Fruit fly (Drosophila melanogaster) whole organism, embryonic: ENCODE data around the gene CG31525.
A peak's percentile ranks its signal among the peaks of the same experiment; 100 is the strongest.

ENCODE experiments used
- ATbp ChIP-seq: fragments of 200-800 bp; sonication (Bioruptor generic); optimal IDR thresholded peaks from 2 replicates; lab custom pipeline; 2017; ENCODE audit warnings: missing biosample characterization, mild to moderate bottlenecking, missing genetic modification characterization, missing genetic modification reagents
- CG10366 ChIP-seq: fragments of 200-800 bp; sonication (Bioruptor generic); IDR thresholded peaks from 2 replicates; pipeline ENCODE4 v1.3.6; 2022; ENCODE audit warnings: missing biosample characterization, missing genetic modification characterization
- CG14965 ChIP-seq: fragments of 200-800 bp; sonication (Bioruptor generic); optimal IDR thresholded peaks from 2 replicates; lab custom pipeline; 2016; ENCODE audit warnings: missing biosample characterization, missing genetic modification characterization, borderline replicate concordance
- CG17186 ChIP-seq: fragments of 200-800 bp; sonication (Bioruptor generic); optimal IDR thresholded peaks from 3 replicates; lab custom pipeline; 2017; ENCODE audit warnings: missing biosample characterization, missing genetic modification reagents, missing genetic modification characterization
- CG18011 ChIP-seq: fragments of 200-800 bp; sonication (Bioruptor generic); optimal IDR thresholded peaks from 2 replicates; lab custom pipeline; 2017; ENCODE audit warnings: missing biosample characterization, missing genetic modification characterization, mild to moderate bottlenecking, moderate library complexity, missing genotype
- CG18262 ChIP-seq: fragments of 200-800 bp; optimal IDR thresholded peaks from 3 replicates; lab custom pipeline; 2019; ENCODE audit warnings: missing biosample characterization, mild to moderate bottlenecking, missing genetic modification characterization, moderate library complexity
- CG2199 ChIP-seq: fragments of 200-800 bp; sonication (Bioruptor generic); IDR thresholded peaks from 3 replicates; pipeline ENCODE4 v1.3.6; 2022; ENCODE audit warnings: missing biosample characterization, missing genetic modification characterization
- CG30403 ChIP-seq: fragments of 200-800 bp; sonication (Bioruptor generic); optimal IDR thresholded peaks from 3 replicates; lab custom pipeline; 2016; ENCODE audit warnings: missing biosample characterization, missing genetic modification characterization
- CG30431 ChIP-seq: fragments of 200-800 bp; sonication (Bioruptor generic); optimal IDR thresholded peaks from 2 replicates; lab custom pipeline; 2017; ENCODE audit warnings: missing biosample characterization, missing genetic modification characterization
- CG4820 ChIP-seq: fragments of 200-800 bp; sonication (Bioruptor generic); optimal IDR thresholded peaks from 3 replicates; lab custom pipeline; 2016; ENCODE audit warnings: missing biosample characterization, missing genetic modification characterization
- CG7556 ChIP-seq: fragments of 200-800 bp; sonication (Bioruptor generic); optimal IDR thresholded peaks from 2 replicates; lab custom pipeline; 2017; ENCODE audit warnings: missing biosample characterization, mild to moderate bottlenecking, missing genetic modification characterization
- CG8290 ChIP-seq, 3 experiments: fragments of 200-800 bp; sonication (Bioruptor generic); optimal IDR thresholded peaks; 2 replicates each; lab custom pipeline; 2016 to 2019; ENCODE audit warnings: missing biosample characterization in 3 of 3, missing genetic modification characterization in 3 of 3, mild to moderate bottlenecking in 2 of 3, moderate library complexity in 1 of 3
- CG9609 ChIP-seq: fragments of 200-800 bp; sonication (Bioruptor generic); optimal IDR thresholded peaks from 3 replicates; lab custom pipeline; 2016; ENCODE audit warnings: missing biosample characterization, missing genetic modification characterization
- Chrac-16 ChIP-seq: fragments of 200-800 bp; sonication (Bioruptor generic); optimal IDR thresholded peaks from 3 replicates; lab custom pipeline; 2016; ENCODE audit warnings: missing biosample characterization, missing genetic modification characterization
- CoRest ChIP-seq: fragments of 200-800 bp; sonication (Bioruptor generic); optimal IDR thresholded peaks from 3 replicates; lab custom pipeline; 2018; ENCODE audit warnings: missing biosample characterization, mild to moderate bottlenecking, missing genetic modification characterization, moderate library complexity
- Dbx ChIP-seq: fragments of 200-800 bp; sonication (Bioruptor generic); IDR thresholded peaks from 3 replicates; pipeline ENCODE4 v1.3.6; 2022; ENCODE audit warnings: missing biosample characterization, missing genetic modification characterization
- Fer1 ChIP-seq: fragments of 200-800 bp; sonication (Bioruptor generic); optimal IDR thresholded peaks from 2 replicates; lab custom pipeline; 2017; ENCODE audit warnings: missing biosample characterization, mild to moderate bottlenecking, missing genetic modification characterization
- Jarid2 ChIP-seq: fragments of 200-800 bp; sonication (Bioruptor generic); optimal IDR thresholded peaks from 3 replicates; lab custom pipeline; 2017; ENCODE audit warnings: mild to moderate bottlenecking, missing biosample characterization, missing genetic modification reagents, missing genetic modification characterization
- Nf-YB ChIP-seq: fragments of 200-800 bp; sonication (Bioruptor generic); optimal IDR thresholded peaks from 3 replicates; lab custom pipeline; 2019; ENCODE audit warnings: missing biosample characterization, mild to moderate bottlenecking, missing genetic modification characterization, moderate library complexity
- Nf-YC ChIP-seq: fragments of 200-800 bp; optimal IDR thresholded peaks from 3 replicates; lab custom pipeline; 2019; ENCODE audit warnings: missing biosample characterization, mild to moderate bottlenecking, missing genetic modification characterization, moderate library complexity
- Ravus ChIP-seq: fragments of 200-800 bp; sonication (Bioruptor generic); IDR thresholded peaks from 2 replicates; pipeline ENCODE4 v1.3.6; 2022; ENCODE audit warnings: missing biosample characterization, missing genetic modification characterization
- Scr ChIP-seq: fragments of 200-800 bp; sonication (Bioruptor generic); IDR thresholded peaks from 2 replicates; pipeline ENCODE4 v1.3.6; 2022; ENCODE audit warnings: missing biosample characterization, missing genetic modification characterization; ENCODE audit not compliant: partially characterized antibody
- Six4 ChIP-seq: fragments of 200-800 bp; sonication (Bioruptor generic); optimal IDR thresholded peaks from 2 replicates; lab custom pipeline; 2016; ENCODE audit warnings: missing biosample characterization, missing genetic modification characterization
- Usf ChIP-seq: fragments of 200-800 bp; sonication (Bioruptor generic); optimal IDR thresholded peaks from 2 replicates; lab custom pipeline; 2017; ENCODE audit warnings: missing genotype, missing biosample characterization, missing genetic modification characterization
- Xrp1 ChIP-seq: fragments of 200-800 bp; sonication (Bioruptor generic); IDR thresholded peaks from 2 replicates; pipeline ENCODE4 v1.3.6; 2022; ENCODE audit warnings: missing biosample characterization, missing genetic modification characterization
- al ChIP-seq: fragments of 200-800 bp; sonication (Bioruptor generic); IDR thresholded peaks from 2 replicates; pipeline ENCODE4 v1.3.6; 2022; ENCODE audit warnings: missing biosample characterization, missing genetic modification characterization
- bbx ChIP-seq: fragments of 200-800 bp; sonication (Bioruptor generic); IDR thresholded peaks from 2 replicates; pipeline ENCODE4 v1.3.6; 2022; ENCODE audit warnings: missing biosample characterization, missing genetic modification characterization; ENCODE audit not compliant: partially characterized antibody
- bsh ChIP-seq, 2 experiments: fragments of 200-800 bp; sonication (Bioruptor generic); optimal IDR thresholded peaks; 2 replicates each; lab custom pipeline; 2017 to 2018; ENCODE audit warnings: mild to moderate bottlenecking in 2 of 2, missing biosample characterization in 2 of 2, missing genetic modification characterization in 2 of 2, moderate library complexity in 1 of 2
- chm ChIP-seq: fragments of 200-800 bp; sonication (Bioruptor generic); IDR thresholded peaks from 2 replicates; pipeline ENCODE4 v1.3.6; 2022; ENCODE audit warnings: missing biosample characterization, missing genetic modification characterization
- chn ChIP-seq: fragments of 200-800 bp; sonication (Bioruptor generic); optimal IDR thresholded peaks from 2 replicates; lab custom pipeline; 2016; ENCODE audit warnings: missing biosample characterization, missing genetic modification characterization
- crp ChIP-seq, 2 experiments: fragments of 200-800 bp; sonication (Bioruptor generic); optimal IDR thresholded peaks; 2 replicates in 1 of 2; 3 replicates in 1 of 2; lab custom pipeline; 2017; ENCODE audit warnings: missing biosample characterization in 2 of 2, missing genetic modification characterization in 2 of 2, mild to moderate bottlenecking in 1 of 2, moderate library complexity in 1 of 2
- dpn ChIP-seq, 2 experiments: fragments of 200-800 bp; sonication (Bioruptor generic); optimal IDR thresholded peaks; 3 replicates each; lab custom pipeline; 2016; ENCODE audit warnings: missing biosample characterization in 2 of 2, missing genetic modification characterization in 2 of 2
- dysf ChIP-seq: fragments of 200-800 bp; sonication (Bioruptor generic); IDR thresholded peaks from 3 replicates; pipeline ENCODE4 v1.3.6; 2022; ENCODE audit warnings: missing biosample characterization, missing genetic modification characterization
- emc ChIP-seq: fragments of 200-800 bp; sonication (Bioruptor generic); optimal IDR thresholded peaks from 2 replicates; lab custom pipeline; 2016; ENCODE audit warnings: missing biosample characterization, missing genetic modification characterization
- gfzf ChIP-seq: fragments of 200-800 bp; sonication (Bioruptor generic); optimal IDR thresholded peaks from 2 replicates; lab custom pipeline; 2016; ENCODE audit warnings: missing biosample characterization, mild to moderate bottlenecking, missing genetic modification characterization, moderate library complexity
- ind ChIP-seq: fragments of 200-800 bp; sonication (Bioruptor generic); optimal IDR thresholded peaks from 3 replicates; lab custom pipeline; 2016; ENCODE audit warnings: missing biosample characterization, missing genetic modification characterization
- insv ChIP-seq, 2 experiments: fragments of 200-800 bp; sonication (Bioruptor generic); optimal IDR thresholded peaks; 3 replicates each; lab custom pipeline; 2016 to 2018; ENCODE audit warnings: missing biosample characterization in 2 of 2, missing genetic modification characterization in 2 of 2
- jigr1 ChIP-seq: fragments of 200-800 bp; sonication (Bioruptor generic); IDR thresholded peaks from 3 replicates; pipeline ENCODE4 v1.3.6; 2022; ENCODE audit warnings: missing biosample characterization, missing genetic modification characterization
- jumu ChIP-seq: fragments of 200-800 bp; sonication (Bioruptor generic); optimal IDR thresholded peaks from 3 replicates; lab custom pipeline; 2016; ENCODE audit warnings: missing biosample characterization, missing genetic modification characterization
- kay ChIP-seq: fragments of 200-800 bp; sonication (Bioruptor generic); optimal IDR thresholded peaks from 2 replicates; lab custom pipeline; 2016; ENCODE audit warnings: missing biosample characterization, missing genetic modification characterization
- lmd ChIP-seq: fragments of 200-800 bp; sonication (Bioruptor generic); IDR thresholded peaks from 2 replicates; pipeline ENCODE4 v1.3.6; 2022; ENCODE audit warnings: missing biosample characterization, missing genetic modification characterization
- mam ChIP-seq: fragments of 200-800 bp; sonication (Bioruptor generic); optimal IDR thresholded peaks from 3 replicates; lab custom pipeline; 2016; ENCODE audit warnings: missing biosample characterization, missing genetic modification characterization
- onecut ChIP-seq: fragments of 200-800 bp; sonication (Bioruptor generic); IDR thresholded peaks from 2 replicates; pipeline ENCODE4 v1.3.6; 2022; ENCODE audit warnings: missing biosample characterization, missing genetic modification characterization
- phol ChIP-seq: fragments of 200-800 bp; sonication (Bioruptor generic); optimal IDR thresholded peaks from 3 replicates; lab custom pipeline; 2018; ENCODE audit warnings: missing biosample characterization, mild to moderate bottlenecking, missing genetic modification characterization, moderate library complexity
- slbo ChIP-seq: fragments of 200-800 bp; sonication (Bioruptor generic); IDR thresholded peaks from 2 replicates; pipeline ENCODE4 v1.3.6; 2022; ENCODE audit warnings: missing biosample characterization, missing genetic modification characterization
- sqz ChIP-seq: fragments of 200-800 bp; sonication (Bioruptor generic); optimal IDR thresholded peaks from 3 replicates; lab custom pipeline; 2018; ENCODE audit warnings: missing biosample characterization, mild to moderate bottlenecking, missing genetic modification characterization
- trem ChIP-seq: fragments of 200-800 bp; optimal IDR thresholded peaks from 3 replicates; lab custom pipeline; 2019; ENCODE audit warnings: missing biosample characterization, mild to moderate bottlenecking, missing genetic modification characterization, moderate library complexity
- wek ChIP-seq: fragments of 200-800 bp; sonication (Bioruptor generic); optimal IDR thresholded peaks from 3 replicates; lab custom pipeline; 2018; ENCODE audit warnings: missing biosample characterization, mild to moderate bottlenecking, missing genetic modification characterization, moderate library complexity
- zen ChIP-seq: fragments of 200-800 bp; sonication (Bioruptor generic); optimal IDR thresholded peaks from 3 replicates; lab custom pipeline; 2018; ENCODE audit warnings: missing biosample characterization, mild to moderate bottlenecking, missing genetic modification characterization, moderate library complexity

The CG31525 gene

DNA sequence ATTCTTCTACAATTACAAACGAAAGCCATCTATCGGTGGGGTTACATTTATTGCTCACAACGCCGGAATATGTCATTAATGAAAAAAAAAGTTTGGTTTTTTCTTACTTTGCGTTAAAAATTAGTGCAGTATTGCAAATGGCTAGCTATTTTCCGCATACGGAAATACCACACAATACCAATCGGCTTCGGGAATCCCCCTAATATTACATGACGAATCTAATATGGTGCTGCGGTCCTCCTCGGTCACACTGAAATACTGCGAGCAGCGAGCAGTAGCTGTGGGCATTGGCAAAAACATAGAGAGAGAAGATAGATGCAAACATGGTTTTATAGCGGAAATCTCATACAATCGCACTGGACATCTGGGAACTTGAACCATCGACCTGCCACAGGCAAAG, 39.3 kb upstream of the CG31525 start, which contains the start of gene tub (continued):
- TF ChIP-seq Usf (no peak), ATbp (GFP tag; lab: Kevin White, UChicago) (no peak), al (GFP tag; lab: Robert Waterston, UW) (no peak), CG4820 (peak; percentile 24), bsh (GFP tag; optimal IDR thresholded peaks at IDR 0.05; lab: Kevin White, UChicago) (peak in 1 of 2 experiments; percentile 26), Nf-YC (tag; lab: Kevin White, UChicago) (peak; percentile 43), crp (GFP tag; optimal IDR thresholded peaks at IDR 0.05; lab: Kevin White, UChicago) (peak in 1 of 2 experiments; percentile 12), jumu (GFP tag; lab: Kevin White, UChicago) (peak; percentile 13), CG9609 (peak; percentile 9), CoRest (peak; percentile 49), Nf-YB (GFP tag; lab: Kevin White, UChicago) (peak; percentile 18), Chrac-16 (peak; percentile 31), dysf (GFP tag; lab: Robert Waterston, UW) (peak; percentile 24; the same call in 1 of the 3 replicates), Ravus (GFP tag; lab: Robert Waterston, UW) (no peak), insv (GFP tag; optimal IDR thresholded peaks at IDR 0.05; lab: Kevin White, UChicago) (peak in 1 of 2 experiments; percentile 8), chn (GFP tag; lab: Kevin White, UChicago) (peak; percentile 1), ind (GFP tag; lab: Kevin White, UChicago) (peak; percentile 43), CG14965 (no peak), lmd (peak; percentile 38; the same call in 1 of the 2 replicates), CG7556 (GFP tag; lab: Kevin White, UChicago) (peak; percentile 6), slbo (GFP tag; lab: Robert Waterston, UW) (peak; percentile 66), kay (peak; percentile 36), chm (GFP tag; lab: Robert Waterston, UW) (no peak), jigr1 (GFP tag; lab: Robert Waterston, UW) (no peak; the same call in 2 of the 3 replicates), zen (tag; lab: Kevin White, UChicago) (peak; percentile 67), CG17186 (peak; percentile 38), wek (GFP tag; lab: Kevin White, UChicago) (peak; percentile 98), dpn (GFP tag; optimal IDR thresholded peaks at IDR 0.05; lab: Kevin White, UChicago) (peak; percentile 33 to 56), bbx (GFP tag; lab: Robert Waterston, UW) (peak; percentile 27; the same call in 1 of the 2 replicates), Fer1 (GFP tag; lab: Kevin White, UChicago) (peak; percentile 16), CG10366 (GFP tag; lab: Robert Waterston, UW) (peak; percentile 27; the same call in 1 of the 2 replicates), trem (tag; lab: Kevin White, UChicago) (peak; percentile 45), Six4 (GFP tag; lab: Kevin White, UChicago) (peak; percentile 27), sqz (GFP tag; lab: Kevin White, UChicago) (no peak), Xrp1 (GFP tag; lab: Robert Waterston, UW) (peak; percentile 34), CG2199 (GFP tag; lab: Robert Waterston, UW) (peak; percentile 62; the same call in 2 of the 3 replicates), CG18262 (tag; lab: Kevin White, UChicago) (peak; percentile 44), onecut (GFP tag; lab: Robert Waterston, UW) (peak; percentile 11; the same call in 1 of the 2 replicates), Jarid2 (GFP tag; lab: Kevin White, UChicago) (no peak), mam (GFP tag; lab: Kevin White, UChicago) (peak; percentile 37), phol (tag; lab: Kevin White, UChicago) (peak; percentile 91), CG30403 (GFP tag; lab: Kevin White, UChicago) (peak; percentile 41), CG18011 (GFP tag; lab: Kevin White, UChicago) (peak; percentile 4), Dbx (peak; percentile 37; the same call in 1 of the 3 replicates), gfzf (peak; percentile 83), CG30431 (GFP tag; lab: Kevin White, UChicago) (no peak), CG8290 (GFP tag; optimal IDR thresholded peaks at IDR 0.05; lab: Kevin White, UChicago) (peak; percentile 30), CG8290 (tag; optimal IDR thresholded peaks at IDR 0.05; lab: Kevin White, UChicago) (peak in 1 of 2 experiments; percentile 82), Scr (GFP tag; lab: Robert Waterston, UW) (0 out of 2 replicates have a peak, but pooled peaks have one; percentile 15), emc (GFP tag; lab: Kevin White, UChicago) (peak; percentile 1)
